Worm (Caenorhabditis elegans) whole organism, L1 larva: ENCODE data around the gene gbh-1.

ENCODE experiments used
- C04F5.9 ChIP-seq: sonication (generic microtip); optimal IDR thresholded peaks from 2 replicates; lab custom pipeline; 2016; ENCODE audit warnings: missing genetic modification characterization, missing compliant biosample characterization
- C16A3.4 ChIP-seq: fragments of 150-350 bp; optimal IDR thresholded peaks from 2 replicates; lab custom pipeline; 2014; ENCODE audit warnings: missing biosample characterization, missing genetic modification characterization
- C34B4.2 ChIP-seq: sonication (generic microtip); optimal IDR thresholded peaks from 2 replicates; lab custom pipeline; 2017; ENCODE audit warnings: mild to moderate bottlenecking, missing genetic modification characterization, missing compliant biosample characterization
- F16B12.6 ChIP-seq: fragments of 150-350 bp; optimal IDR thresholded peaks from 2 replicates; lab custom pipeline; 2014; ENCODE audit warnings: missing biosample characterization, missing genetic modification characterization
- Y116A8C.19 ChIP-seq: sonication (generic microtip); optimal IDR thresholded peaks from 2 replicates; lab custom pipeline; 2016; ENCODE audit warnings: missing compliant biosample characterization, missing genetic modification characterization, borderline replicate concordance
- aly-2 ChIP-seq: fragments of 150-350 bp; optimal IDR thresholded peaks from 2 replicates; lab custom pipeline; 2014; ENCODE audit warnings: missing biosample characterization, missing genetic modification characterization
- ceh-8 ChIP-seq: fragments of 200-800 bp; sonication (Bioruptor generic); optimal IDR thresholded peaks from 2 replicates; lab custom pipeline; 2018; ENCODE audit warnings: mild to moderate bottlenecking, missing genetic modification characterization, moderate library complexity, missing compliant biosample characterization
- ces-1 ChIP-seq: fragments of 150-350 bp; optimal IDR thresholded peaks from 2 replicates; lab custom pipeline; 2014; ENCODE audit warnings: missing biosample characterization, missing genetic modification reagents, missing genetic modification characterization
- efl-1 ChIP-seq, 4 experiments: fragments of 150-350 bp; optimal IDR thresholded peaks in 3 of 4; peaks in 1 of 4; 1 replicate in 1 of 4; 2 replicates in 3 of 4; lab custom pipeline; 2014; ENCODE audit warnings: missing biosample characterization in 2 of 4, missing genetic modification characterization in 2 of 4, missing genetic modification reagents in 2 of 4
- elt-2 ChIP-seq: sonication (generic microtip); optimal IDR thresholded peaks from 2 replicates; lab custom pipeline; 2016; ENCODE audit warnings: missing genetic modification characterization, mild to moderate bottlenecking, inconsistent platforms, missing compliant biosample characterization, missing genetic modification reagents
- elt-3 ChIP-seq, 6 experiments: fragments of 150-350 bp in 1 of 6; sonication (generic microtip); optimal IDR thresholded peaks; 2 replicates each; lab custom pipeline; 2017 to 2018; ENCODE audit warnings: missing biosample characterization in 6 of 6, missing genetic modification characterization in 6 of 6, inconsistent platforms in 1 of 6
- fkh-4 ChIP-seq: sonication (generic microtip); optimal IDR thresholded peaks from 2 replicates; lab custom pipeline; 2016; ENCODE audit warnings: missing compliant biosample characterization, missing genetic modification characterization, borderline replicate concordance
- grh-1 ChIP-seq: fragments of 200-800 bp; sonication (Bioruptor generic); IDR thresholded peaks from 2 replicates; pipeline ENCODE4 v1.3.6; 2022; ENCODE audit warnings: missing genetic modification reagents, missing genetic modification characterization, missing compliant biosample characterization
- hpl-2 ChIP-seq: fragments of 150-350 bp; optimal IDR thresholded peaks from 2 replicates; lab custom pipeline; 2014; ENCODE audit warnings: missing biosample characterization, missing genetic modification reagents, missing genetic modification characterization
- lin-14 ChIP-seq: fragments of 200-800 bp; sonication (Bioruptor generic); optimal IDR thresholded peaks from 2 replicates; lab custom pipeline; 2018; ENCODE audit warnings: mild to moderate bottlenecking, missing genetic modification characterization, moderate library complexity, missing compliant biosample characterization
- lin-35 ChIP-seq, 2 experiments: fragments of 150-350 bp; optimal IDR thresholded peaks; 2 replicates each; lab custom pipeline; 2014; ENCODE audit warnings: missing biosample characterization in 2 of 2, missing genetic modification characterization in 2 of 2, missing genetic modification reagents in 2 of 2
- lsy-2 ChIP-seq, 2 experiments: fragments of 150-350 bp; optimal IDR thresholded peaks; 2 replicates each; lab custom pipeline; 2014; ENCODE audit warnings: missing biosample characterization in 2 of 2, missing genetic modification characterization in 2 of 2
- mef-2 ChIP-seq: fragments of 150-350 bp; optimal IDR thresholded peaks from 2 replicates; lab custom pipeline; 2014; ENCODE audit warnings: missing biosample characterization, missing genetic modification characterization
- nhr-11 ChIP-seq: fragments of 150-350 bp; optimal IDR thresholded peaks from 2 replicates; lab custom pipeline; 2014; ENCODE audit warnings: missing biosample characterization, missing genetic modification characterization
- nhr-19 ChIP-seq: fragments of 200-800 bp; sonication (Bioruptor generic); conservative IDR thresholded peaks from 2 replicates; pipeline ENCODE4 v1.3.6; 2022; ENCODE audit warnings: missing genetic modification characterization, missing compliant biosample characterization
- nhr-47 ChIP-seq: sonication (generic microtip); optimal IDR thresholded peaks from 2 replicates; lab custom pipeline; 2016; ENCODE audit warnings: mild to moderate bottlenecking, missing genetic modification characterization, moderate library complexity, missing compliant biosample characterization
- nhr-71 ChIP-seq: sonication (generic microtip); optimal IDR thresholded peaks from 2 replicates; lab custom pipeline; 2016; ENCODE audit warnings: mild to moderate bottlenecking, missing genetic modification characterization, moderate library complexity, missing compliant biosample characterization
- nhr-77 ChIP-seq: fragments of 150-350 bp; optimal IDR thresholded peaks from 2 replicates; lab custom pipeline; 2014; ENCODE audit warnings: missing biosample characterization, missing genetic modification characterization
- nhr-85 ChIP-seq: sonication (generic microtip); peaks from one replicate; lab custom pipeline; 2016; ENCODE audit warnings: missing genetic modification characterization, inconsistent platforms, missing compliant biosample characterization
- nhr-90 ChIP-seq: sonication (generic microtip); optimal IDR thresholded peaks from 2 replicates; lab custom pipeline; 2016; ENCODE audit warnings: mild to moderate bottlenecking, missing genetic modification characterization, missing compliant biosample characterization; ENCODE audit not compliant: poor library complexity
- pag-3 ChIP-seq: sonication (generic microtip); optimal IDR thresholded peaks from 2 replicates; lab custom pipeline; 2017; ENCODE audit warnings: missing genetic modification characterization, mild to moderate bottlenecking, missing compliant biosample characterization, antibody characterized with exemption, borderline replicate concordance; ENCODE audit not compliant: insufficient read depth
- pqm-1 ChIP-seq: sonication (generic microtip); optimal IDR thresholded peaks from 3 replicates; lab custom pipeline; 2017; ENCODE audit warnings: missing biosample characterization, missing genetic modification characterization
- snu-23 ChIP-seq: sonication (generic microtip); optimal IDR thresholded peaks from 2 replicates; lab custom pipeline; 2016; ENCODE audit warnings: missing genetic modification characterization, missing compliant biosample characterization
- tlp-1 ChIP-seq: fragments of 150-350 bp; optimal IDR thresholded peaks from 2 replicates; lab custom pipeline; 2014; ENCODE audit warnings: missing biosample characterization, missing genetic modification characterization
- zag-1 ChIP-seq: fragments of 150-350 bp; optimal IDR thresholded peaks from 2 replicates; lab custom pipeline; 2014; ENCODE audit warnings: missing biosample characterization, missing genetic modification characterization

Gene gbh-1

ce11 chrII:10658576-10659256 lies 34.9 kb downstream of the gbh-1 start, which contains the start of the genes snu-13 and rsp-7 (continued):
- TF ChIP-seq ces-1 (GFP tag; lab: Kevin White, UChicago), result no peak
- peak; percentile 37 for TF ChIP-seq aly-2 (tag; lab: Kevin White, UChicago)
- no peak for TF ChIP-seq mef-2 (tag; lab: Kevin White, UChicago)
- no peak for TF ChIP-seq C04F5.9 (tag; lab: Kevin White, UChicago)
- peak; percentile 57 for TF ChIP-seq nhr-90
- peak in 2 of 6 experiments; percentile 58 to 91 for TF ChIP-seq elt-3 (tag; optimal IDR thresholded peaks at IDR 0.05; lab: Kevin White, UChicago)
- no peak for TF ChIP-seq pqm-1
- no peak for TF ChIP-seq tlp-1
- peak; percentile 82 for TF ChIP-seq nhr-71 (tag; lab: Kevin White, UChicago)
- TF ChIP-seq nhr-47 (tag; lab: Kevin White, UChicago), result peak; percentile 68
- peak; percentile 85 for TF ChIP-seq lin-14 (GFP tag; lab: Kevin White, UChicago)
- TF ChIP-seq nhr-77 (tag; lab: Kevin White, UChicago), result peak; percentile 46
- TF ChIP-seq, all 84 proteins: peak for 44

- TF ChIP-seq lin-14 (GFP tag; lab: Kevin White, UChicago), result peak; percentile 15
- no peak for TF ChIP-seq C16A3.4 (tag; lab: Kevin White, UChicago)
- TF ChIP-seq C34B4.2, result no peak
- no peak for TF ChIP-seq F16B12.6 (tag; lab: Kevin White, UChicago)
- TF ChIP-seq efl-1 (optimal IDR thresholded peaks at IDR 0.05; lab: Kevin White, UChicago), result peak in 1 of 2 experiments; percentile 12
- no peak for TF ChIP-seq efl-1 (GFP tag; optimal IDR thresholded peaks at IDR 0.05 in 1 of 2; lab: Kevin White, UChicago)
- TF ChIP-seq pag-3, result no peak
- 0 out of 2 replicates have a peak, but pooled peaks have one; percentile 7 for TF ChIP-seq nhr-19 (GFP tag; lab: Robert Waterston, UW)
- TF ChIP-seq lsy-2 (tag; optimal IDR thresholded peaks at IDR 0.05; lab: Kevin White, UChicago), result peak in 1 of 2 experiments; percentile 22
- no peak for TF ChIP-seq elt-3 (tag; optimal IDR thresholded peaks at IDR 0.05; lab: Kevin White, UChicago)
- no peak for TF ChIP-seq nhr-47 (tag; lab: Kevin White, UChicago)
- peak; percentile 36; the same call in 1 of the 2 replicates for TF ChIP-seq grh-1
- no peak for TF ChIP-seq snu-23 (GFP tag; lab: Kevin White, UChicago)
- TF ChIP-seq lin-35 (GFP tag; optimal IDR thresholded peaks at IDR 0.05; lab: Kevin White, UChicago), result peak in 1 of 2 experiments; percentile 6
- TF ChIP-seq ceh-8 (GFP tag; lab: Kevin White, UChicago), result no peak
- TF ChIP-seq nhr-71 (tag; lab: Kevin White, UChicago), result peak; percentile 1
- no peak for TF ChIP-seq nhr-85
Observed at ce11 chrII:10657632-10658108, 35.9 kb downstream of the gbh-1 start, which contains the start of gene lact-3. Gene lact-3, minus strand, starts transcription at chrII:10657682.

DNA sequence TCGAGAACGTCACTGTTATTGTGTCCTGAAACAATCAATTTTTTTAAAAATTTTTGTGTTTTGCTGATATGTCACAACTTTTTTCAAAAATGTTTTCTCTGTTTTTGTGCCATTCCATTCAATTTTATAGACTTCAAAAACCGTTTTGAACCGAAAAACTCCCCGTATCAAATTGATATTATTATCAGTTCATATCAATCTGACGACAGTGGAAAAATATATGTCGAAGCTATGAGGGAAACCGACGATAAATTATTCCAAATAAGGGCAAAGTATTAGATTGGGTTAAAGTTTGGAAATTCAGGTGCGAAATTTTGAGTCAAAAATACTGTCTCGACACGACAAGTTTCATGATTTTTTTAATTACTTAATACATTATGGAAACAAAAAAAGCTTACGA lies 37.2 kb downstream of the gbh-1 start:
- TF ChIP-seq nhr-11 (tag; lab: Kevin White, UChicago), result no peak
- TF ChIP-seq elt-2 (tag; lab: Kevin White, UChicago), result peak; percentile 29

- no peak for TF ChIP-seq fkh-4 (tag; lab: Kevin White, UChicago)
Observed at ce11 chrII:10654435-10654834, 39.2 kb downstream of the gbh-1 start.

ce11 chrII:10653559-10653958 lies 40.0 kb downstream of the gbh-1 start:
- TF ChIP-seq hpl-2, result no peak
- peak in 1 of 2 experiments; percentile 12 for TF ChIP-seq lin-35 (GFP tag; optimal IDR thresholded peaks at IDR 0.05; lab: Kevin White, UChicago)
- no peak for TF ChIP-seq Y116A8C.19 (tag; lab: Kevin White, UChicago)
- TF ChIP-seq elt-2 (tag; lab: Kevin White, UChicago), result peak; percentile 42
- no peak for TF ChIP-seq zag-1
- no peak for TF ChIP-seq efl-1 (optimal IDR thresholded peaks at IDR 0.05; lab: Kevin White, UChicago)
- no peak for TF ChIP-seq efl-1 (GFP tag; optimal IDR thresholded peaks at IDR 0.05 in 1 of 2; lab: Kevin White, UChicago)
